Worm (Caenorhabditis elegans) whole organism, L2 larva: ENCODE measurements around the gene srbc-32.

Source experiments
- ZK546.5 ChIP-seq: sonication (generic microtip); optimal IDR thresholded peaks from 2 replicates; lab custom pipeline; 2017; ENCODE audit warnings: missing biosample characterization, missing genetic modification characterization
- ceh-16 ChIP-seq: fragments of 150-350 bp; optimal IDR thresholded peaks from 2 replicates; lab custom pipeline; 2014; ENCODE audit warnings: missing biosample characterization, missing genetic modification characterization
- elt-3 ChIP-seq: sonication (generic microtip); optimal IDR thresholded peaks from 2 replicates; lab custom pipeline; 2017; ENCODE audit warnings: missing biosample characterization, missing genetic modification characterization
- nhr-237 ChIP-seq: fragments of 150-350 bp; optimal IDR thresholded peaks from 2 replicates; lab custom pipeline; 2014; ENCODE audit warnings: missing biosample characterization, missing genetic modification characterization
- snpc-4 ChIP-seq: fragments of 150-350 bp; optimal IDR thresholded peaks from 2 replicates; lab custom pipeline; 2014; ENCODE audit warnings: missing biosample characterization, missing genetic modification characterization
- unc-62 ChIP-seq: fragments of 150-350 bp; optimal IDR thresholded peaks from 2 replicates; lab custom pipeline; 2014; ENCODE audit warnings: missing biosample characterization, missing genetic modification reagents, missing genetic modification characterization
- ztf-4 ChIP-seq: fragments of 150-350 bp; optimal IDR thresholded peaks from 2 replicates; lab custom pipeline; 2014; ENCODE audit warnings: missing biosample characterization, missing genetic modification characterization

- TF ChIP-seq snpc-4 (tag; lab: Kevin White, UChicago) (no peak), nhr-237 (tag; lab: Kevin White, UChicago) (no peak), unc-62 (GFP tag; lab: Kevin White, UChicago) (no peak), ztf-4 (no peak), elt-3 (no peak), ZK546.5 (tag; lab: Kevin White, UChicago) (no peak), ceh-16 (tag; lab: Kevin White, UChicago) (no peak)
These were observed 35.1 kb downstream of the srbc-32 start for ce11 chrV:3451646-3452045.
